Fruit fly (Drosophila melanogaster): ENCODE measurements around the gene CRMP.

Gene CRMP

dm6 chr3R:5600361-5601043 lies 29.6 kb downstream of the CRMP start (continued):
- no peak for TF ChIP-seq CG10631 (GFP tag; optimal IDR thresholded peaks at IDR 0.05)
- TF ChIP-seq Met (GFP tag; optimal IDR thresholded peaks at IDR 0.05): no peak
- TF ChIP-seq CG6808 (GFP tag; optimal IDR thresholded peaks at IDR 0.05): peak; percentile 46
- TF ChIP-seq cyc (GFP tag; optimal IDR thresholded peaks at IDR 0.05): no peak
- no peak for TF ChIP-seq topi (GFP tag; optimal IDR thresholded peaks at IDR 0.05)
- TF ChIP-seq Hr39 (GFP tag; optimal IDR thresholded peaks at IDR 0.05): no peak
- peak; percentile 47 for TF ChIP-seq Eip75B (GFP tag; optimal IDR thresholded peaks at IDR 0.05)
- TF ChIP-seq Sox14 (GFP tag; optimal IDR thresholded peaks at IDR 0.05): peak; percentile 85
- no peak for TF ChIP-seq Blimp-1 (GFP tag; optimal IDR thresholded peaks at IDR 0.05)
- TF ChIP-seq CG3919 (GFP tag; optimal IDR thresholded peaks at IDR 0.05): no peak
- no peak for TF ChIP-seq fd85E (GFP tag; optimal IDR thresholded peaks at IDR 0.05)
- TF ChIP-seq pdm3 (GFP tag; optimal IDR thresholded peaks at IDR 0.05): no peak
- peak; percentile 63 for TF ChIP-seq CG9139 (GFP tag; optimal IDR thresholded peaks at IDR 0.05)
- TF ChIP-seq CG3032 (tag; optimal IDR thresholded peaks at IDR 0.05): no peak
- TF ChIP-seq CG15336 (GFP tag; IDR thresholded peaks at IDR 0.05): no peak
- TF ChIP-seq net (GFP tag; optimal IDR thresholded peaks at IDR 0.05): no peak
- TF ChIP-seq Gug (GFP tag; IDR thresholded peaks at IDR 0.05): no peak
- peak; percentile 96 for TF ChIP-seq vri (GFP tag; optimal IDR thresholded peaks at IDR 0.05)
- TF ChIP-seq CG16779 (tag; optimal IDR thresholded peaks at IDR 0.05): peak; percentile 43
- no peak for TF ChIP-seq CG6854 (GFP tag; optimal IDR thresholded peaks at IDR 0.05)
- TF ChIP-seq Sox15 (GFP tag; optimal IDR thresholded peaks at IDR 0.05): no peak
- no peak for TF ChIP-seq eg (GFP tag; IDR thresholded peaks at IDR 0.05)
- TF ChIP-seq CG10669 (GFP tag; optimal IDR thresholded peaks at IDR 0.05): no peak
- TF ChIP-seq CG6792 (GFP tag; optimal IDR thresholded peaks at IDR 0.05): no peak
- TF ChIP-seq CG6276 (GFP tag; optimal IDR thresholded peaks at IDR 0.05): no peak
- peak; percentile 69 for TF ChIP-seq Eip78C (GFP tag)
- TF ChIP-seq CG4318 (GFP tag; optimal IDR thresholded peaks at IDR 0.05): no peak
- TF ChIP-seq svp (GFP tag): peak; percentile 70
- no peak for TF ChIP-seq acj6 (GFP tag; optimal IDR thresholded peaks at IDR 0.05)
- TF ChIP-seq CG8119 (GFP tag; IDR thresholded peaks at IDR 0.05): no peak
- no peak for TF ChIP-seq Sox102F (GFP tag; optimal IDR thresholded peaks at IDR 0.05)

- peak; percentile 19 for TF ChIP-seq Blimp-1 (GFP tag; optimal IDR thresholded peaks at IDR 0.05)
- TF ChIP-seq fd85E (GFP tag; optimal IDR thresholded peaks at IDR 0.05): peak; percentile 31
- no peak for TF ChIP-seq CG9139 (GFP tag; optimal IDR thresholded peaks at IDR 0.05)
- no peak for TF ChIP-seq Smox (GFP tag; optimal IDR thresholded peaks at IDR 0.05)
- TF ChIP-seq Lpt (GFP tag; optimal IDR thresholded peaks at IDR 0.05): no peak
- no peak for TF ChIP-seq ss (GFP tag; optimal IDR thresholded peaks at IDR 0.05)
- TF ChIP-seq CG16779 (tag; optimal IDR thresholded peaks at IDR 0.05): no peak
- TF ChIP-seq Eip75B (GFP tag; optimal IDR thresholded peaks at IDR 0.05): peak; percentile 42
- peak; percentile 40 for TF ChIP-seq CG11902 (GFP tag; optimal IDR thresholded peaks at IDR 0.05)
- peak; percentile 79 for TF ChIP-seq Hr4 (GFP tag; optimal IDR thresholded peaks at IDR 0.05)
- TF ChIP-seq CG3032 (tag; optimal IDR thresholded peaks at IDR 0.05): peak; percentile 44
- no peak for TF ChIP-seq net (GFP tag; optimal IDR thresholded peaks at IDR 0.05)
- peak; percentile 30 for TF ChIP-seq Sox14 (GFP tag; optimal IDR thresholded peaks at IDR 0.05)
- peak; percentile 68 for TF ChIP-seq pdm3 (GFP tag; optimal IDR thresholded peaks at IDR 0.05)
- peak; percentile 78 for TF ChIP-seq svp (GFP tag)
- TF ChIP-seq Met (GFP tag; optimal IDR thresholded peaks at IDR 0.05): peak; percentile 67
- TF ChIP-seq CG10631 (GFP tag; optimal IDR thresholded peaks at IDR 0.05): peak; percentile 64
- peak; percentile 68 for TF ChIP-seq Hr39 (GFP tag; optimal IDR thresholded peaks at IDR 0.05)
- peak; percentile 20 for TF ChIP-seq dac (GFP tag; optimal IDR thresholded peaks at IDR 0.05)
- TF ChIP-seq esn (GFP tag; optimal IDR thresholded peaks at IDR 0.05): peak; percentile 67
- TF ChIP-seq Ets96B (tag; optimal IDR thresholded peaks at IDR 0.05): peak; percentile 24
- TF ChIP-seq Sox102F (GFP tag; optimal IDR thresholded peaks at IDR 0.05): no peak
- TF ChIP-seq CG6163 (GFP tag; IDR thresholded peaks at IDR 0.05): no peak
- peak; percentile 61 for TF ChIP-seq Sox15 (GFP tag; optimal IDR thresholded peaks at IDR 0.05)
- TF ChIP-seq CG6792 (GFP tag; optimal IDR thresholded peaks at IDR 0.05): peak; percentile 47
- no peak for TF ChIP-seq CG32006 (GFP tag; optimal IDR thresholded peaks at IDR 0.05)
- peak; percentile 51 for TF ChIP-seq topi (GFP tag; optimal IDR thresholded peaks at IDR 0.05)
- TF ChIP-seq OdsH (GFP tag; optimal IDR thresholded peaks at IDR 0.05): peak; percentile 66
- TF ChIP-seq CG11294 (GFP tag; IDR thresholded peaks at IDR 0.05): no peak
- peak; percentile 55 for TF ChIP-seq cyc (GFP tag; optimal IDR thresholded peaks at IDR 0.05)
- peak; percentile 45 for TF ChIP-seq CG11762 (GFP tag; optimal IDR thresholded peaks at IDR 0.05; ENCODE audit: insufficient read depth)
- TF ChIP-seq CG8319 (GFP tag; optimal IDR thresholded peaks at IDR 0.05): peak; percentile 39
- peak; percentile 86 for TF ChIP-seq fkh (GFP tag; optimal IDR thresholded peaks at IDR 0.05)
- TF ChIP-seq CG34406 (GFP tag; optimal IDR thresholded peaks at IDR 0.05): peak; percentile 16
- TF ChIP-seq CG4318 (GFP tag; optimal IDR thresholded peaks at IDR 0.05): no peak
These were observed 30.2 kb downstream of the CRMP start, which contains the start of the genes kra and SecS for dm6 chr3R:5601044-5601523. Gene kra, minus strand, starts transcription at chr3R:5601136. Gene SecS, plus strand, starts transcription at chr3R:5601433.
